Worm (Caenorhabditis elegans) whole organism, mixed stage, embryonic: ENCODE measurements around the gene pbs-1.

Experiments used
- M03D4.4 ChIP-seq: sonication (generic microtip); optimal IDR thresholded peaks from 2 replicates; lab custom pipeline; 2017; ENCODE audit warnings: mild to moderate bottlenecking, missing genetic modification characterization, missing compliant biosample characterization
- bed-3 ChIP-seq: fragments of 200-800 bp; sonication (Bioruptor generic); optimal IDR thresholded peaks from 3 replicates; lab custom pipeline; 2018; ENCODE audit warnings: mild to moderate bottlenecking, missing genetic modification characterization, moderate library complexity, missing compliant biosample characterization
- blmp-1 ChIP-seq: fragments of 150-350 bp; optimal IDR thresholded peaks from 2 replicates; lab custom pipeline; 2014; ENCODE audit warnings: missing biosample characterization, missing genetic modification characterization
- ceh-39 ChIP-seq: fragments of 150-350 bp; optimal IDR thresholded peaks from 2 replicates; lab custom pipeline; 2014; ENCODE audit warnings: missing biosample characterization, missing genetic modification characterization
- ceh-43 ChIP-seq: fragments of 200-800 bp; sonication (Bioruptor generic); optimal IDR thresholded peaks from 2 replicates; lab custom pipeline; 2018; ENCODE audit warnings: mild to moderate bottlenecking, missing genetic modification characterization, moderate library complexity, missing compliant biosample characterization
- ceh-83 ChIP-seq: fragments of 200-800 bp; sonication (Bioruptor generic); optimal IDR thresholded peaks from 2 replicates; lab custom pipeline; 2018; ENCODE audit warnings: mild to moderate bottlenecking, missing genetic modification characterization, missing compliant biosample characterization
- ces-1 ChIP-seq: fragments of 150-350 bp; optimal IDR thresholded peaks from 2 replicates; lab custom pipeline; 2014; ENCODE audit warnings: missing biosample characterization, missing genetic modification reagents, missing genetic modification characterization
- cnd-1 ChIP-seq: fragments of 200-800 bp; sonication (Bioruptor generic); optimal IDR thresholded peaks from 2 replicates; lab custom pipeline; 2018; ENCODE audit warnings: mild to moderate bottlenecking, missing genetic modification characterization, missing compliant biosample characterization
- drap-1 ChIP-seq: fragments of 200-800 bp; sonication (Bioruptor generic); optimal IDR thresholded peaks from 3 replicates; lab custom pipeline; 2018; ENCODE audit warnings: mild to moderate bottlenecking, missing genetic modification characterization, missing compliant biosample characterization
- elt-1 ChIP-seq: sonication (generic microtip); optimal IDR thresholded peaks from 2 replicates; lab custom pipeline; 2017; ENCODE audit warnings: missing genetic modification characterization, mild to moderate bottlenecking, missing compliant biosample characterization, antibody characterized with exemption, moderate library complexity, borderline replicate concordance; ENCODE audit not compliant: insufficient read depth
- flh-1 ChIP-seq: fragments of 200-800 bp; sonication (Bioruptor generic); optimal IDR thresholded peaks from 2 replicates; lab custom pipeline; 2018; ENCODE audit warnings: mild to moderate bottlenecking, missing genetic modification characterization, moderate library complexity, missing compliant biosample characterization
- ham-2 ChIP-seq: fragments of 200-800 bp; sonication (Bioruptor generic); optimal IDR thresholded peaks from 2 replicates; lab custom pipeline; 2018; ENCODE audit warnings: mild to moderate bottlenecking, missing genetic modification characterization, missing compliant biosample characterization
- hlh-1 ChIP-seq: fragments of 150-350 bp; optimal IDR thresholded peaks from 2 replicates; lab custom pipeline; 2014; ENCODE audit warnings: missing biosample characterization, missing genetic modification reagents, missing genetic modification characterization
- lin-13 ChIP-seq: fragments of 150-350 bp; optimal IDR thresholded peaks from 2 replicates; lab custom pipeline; 2014; ENCODE audit warnings: missing biosample characterization, missing genetic modification characterization
- lin-32 ChIP-seq: fragments of 200-800 bp; sonication (Bioruptor generic); optimal IDR thresholded peaks from 2 replicates; lab custom pipeline; 2018; ENCODE audit warnings: mild to moderate bottlenecking, missing genetic modification characterization, missing compliant biosample characterization
- lsy-2 ChIP-seq: fragments of 150-350 bp; optimal IDR thresholded peaks from 2 replicates; lab custom pipeline; 2014; ENCODE audit warnings: missing biosample characterization, missing genetic modification characterization
- mab-5 ChIP-seq: fragments of 150-350 bp; optimal IDR thresholded peaks from 2 replicates; lab custom pipeline; 2014; ENCODE audit warnings: missing biosample characterization, missing genetic modification characterization
- mep-1 ChIP-seq: fragments of 150-350 bp; optimal IDR thresholded peaks from 2 replicates; lab custom pipeline; 2017; ENCODE audit warnings: missing biosample characterization, missing genetic modification reagents, missing genetic modification characterization, inconsistent platforms
- mls-2 ChIP-seq: sonication (generic microtip); optimal IDR thresholded peaks from 2 replicates; lab custom pipeline; 2016; ENCODE audit warnings: mild to moderate bottlenecking, missing genetic modification characterization, moderate library complexity, missing compliant biosample characterization
- nhr-12 ChIP-seq: fragments of 150-350 bp; optimal IDR thresholded peaks from 2 replicates; lab custom pipeline; 2014; ENCODE audit warnings: missing biosample characterization, missing genetic modification characterization
- nhr-2 ChIP-seq: fragments of 150-350 bp; optimal IDR thresholded peaks from 2 replicates; lab custom pipeline; 2014; ENCODE audit warnings: missing biosample characterization, missing genetic modification characterization
- nhr-28 ChIP-seq: fragments of 150-350 bp; optimal IDR thresholded peaks from 2 replicates; lab custom pipeline; 2014; ENCODE audit warnings: missing biosample characterization, missing genetic modification characterization
- nhr-76 ChIP-seq: sonication (generic microtip); optimal IDR thresholded peaks from 2 replicates; lab custom pipeline; 2017; ENCODE audit warnings: missing biosample characterization, missing genetic modification characterization
- pha-4 ChIP-seq: fragments of 150-350 bp; optimal IDR thresholded peaks from 2 replicates; lab custom pipeline; 2018; ENCODE audit warnings: missing biosample characterization, missing genetic modification reagents, missing genetic modification characterization
- sem-2 ChIP-seq: fragments of 200-800 bp; sonication (Bioruptor generic); optimal IDR thresholded peaks from 2 replicates; lab custom pipeline; 2018; ENCODE audit warnings: mild to moderate bottlenecking, missing genetic modification characterization, missing compliant biosample characterization
- snpc-4 ChIP-seq: fragments of 150-350 bp; optimal IDR thresholded peaks from 2 replicates; lab custom pipeline; 2014; ENCODE audit warnings: missing biosample characterization, missing genetic modification characterization
- sptf-1 ChIP-seq: sonication (generic microtip); optimal IDR thresholded peaks from 2 replicates; lab custom pipeline; 2017; ENCODE audit warnings: mild to moderate bottlenecking, missing genetic modification characterization, moderate library complexity, missing compliant biosample characterization
- tbx-8 ChIP-seq: fragments of 200-800 bp; sonication (Bioruptor generic); optimal IDR thresholded peaks from 2 replicates; lab custom pipeline; 2018; ENCODE audit warnings: mild to moderate bottlenecking, missing genetic modification characterization, moderate library complexity, missing compliant biosample characterization
- unc-120 ChIP-seq: sonication (generic microtip); optimal IDR thresholded peaks from 2 replicates; lab custom pipeline; 2017; ENCODE audit warnings: missing genetic modification characterization, missing compliant biosample characterization; ENCODE audit not compliant: poor library complexity, severe bottlenecking
- unc-39 ChIP-seq: fragments of 150-350 bp; optimal IDR thresholded peaks from 2 replicates; lab custom pipeline; 2014; ENCODE audit warnings: missing biosample characterization, missing genetic modification characterization
- unc-62 ChIP-seq: fragments of 150-350 bp; optimal IDR thresholded peaks from 2 replicates; lab custom pipeline; 2014; ENCODE audit warnings: missing biosample characterization, missing genetic modification reagents, missing genetic modification characterization
- zip-8 ChIP-seq: fragments of 150-350 bp; optimal IDR thresholded peaks from 2 replicates; lab custom pipeline; 2014; ENCODE audit warnings: missing biosample characterization, missing genetic modification characterization
- ztf-11 ChIP-seq: fragments of 150-350 bp; optimal IDR thresholded peaks from 2 replicates; lab custom pipeline; 2014; ENCODE audit warnings: missing biosample characterization, missing genetic modification characterization

The pbs-1 gene

ce11 chrIV:1672398-1672797 lies 37.1 kb downstream of the pbs-1 start, which contains the start of gene Y41D4B.1:
TSS of gene Y41D4B.1 (plus strand) at chrIV:1672698.
- no peak for TF ChIP-seq nhr-28
- no peak for TF ChIP-seq bed-3 (GFP tag; lab: Kevin White, UChicago)
- TF ChIP-seq mab-5: no peak
- no peak for TF ChIP-seq hlh-1 (tag; lab: Kevin White, UChicago)
- TF ChIP-seq nhr-2 (tag; lab: Kevin White, UChicago): no peak
- no peak for TF ChIP-seq unc-62
- no peak for TF ChIP-seq ceh-43 (GFP tag; lab: Kevin White, UChicago)
- no peak for TF ChIP-seq pha-4 (tag; lab: Kevin White, UChicago)
- TF ChIP-seq sptf-1 (tag; lab: Kevin White, UChicago): no peak
- TF ChIP-seq ces-1 (GFP tag; lab: Kevin White, UChicago): no peak
- no peak for TF ChIP-seq snpc-4 (tag; lab: Kevin White, UChicago)
- TF ChIP-seq nhr-76: no peak
- no peak for TF ChIP-seq M03D4.4

- TF ChIP-seq lsy-2: no peak
- no peak for TF ChIP-seq sem-2 (GFP tag; lab: Kevin White, UChicago)
- TF ChIP-seq tbx-8 (GFP tag; lab: Kevin White, UChicago): no peak
- TF ChIP-seq mab-5: no peak
- no peak for TF ChIP-seq ceh-39 (tag; lab: Kevin White, UChicago)
- TF ChIP-seq unc-39: no peak
- TF ChIP-seq mep-1: no peak
- TF ChIP-seq drap-1 (GFP tag; lab: Kevin White, UChicago): no peak
- no peak for TF ChIP-seq elt-1 (tag; lab: Kevin White, UChicago)
- no peak for TF ChIP-seq blmp-1
- TF ChIP-seq M03D4.4: no peak
- TF ChIP-seq ham-2: no peak
- TF ChIP-seq zip-8: no peak
- no peak for TF ChIP-seq lin-32 (GFP tag; lab: Kevin White, UChicago)
- TF ChIP-seq ceh-43 (GFP tag; lab: Kevin White, UChicago): no peak
- no peak for TF ChIP-seq lin-13 (tag; lab: Kevin White, UChicago)
- no peak for TF ChIP-seq nhr-28
- no peak for TF ChIP-seq ces-1 (GFP tag; lab: Kevin White, UChicago)
- TF ChIP-seq ceh-83: no peak
Observed at ce11 chrIV:1662872-1663271, 46.7 kb downstream of the pbs-1 start.

ce11 chrIV:1660735-1661134 lies 48.8 kb downstream of the pbs-1 start:
- no peak for TF ChIP-seq nhr-76
- TF ChIP-seq ztf-11: no peak

- TF ChIP-seq ceh-83 (no peak), sem-2 (GFP tag; lab: Kevin White, UChicago) (no peak), cnd-1 (no peak), nhr-12 (tag; lab: Kevin White, UChicago) (no peak), ceh-43 (GFP tag; lab: Kevin White, UChicago) (no peak), sptf-1 (tag; lab: Kevin White, UChicago) (no peak), mls-2 (tag; lab: Kevin White, UChicago) (no peak), ceh-39 (tag; lab: Kevin White, UChicago) (no peak), nhr-2 (tag; lab: Kevin White, UChicago) (no peak), mep-1 (no peak), bed-3 (GFP tag; lab: Kevin White, UChicago) (no peak), unc-120 (no peak), snpc-4 (tag; lab: Kevin White, UChicago) (no peak), nhr-76 (no peak), lin-13 (tag; lab: Kevin White, UChicago) (no peak), ces-1 (GFP tag; lab: Kevin White, UChicago) (no peak), pha-4 (tag; lab: Kevin White, UChicago) (no peak), flh-1 (GFP tag; lab: Kevin White, UChicago) (no peak), drap-1 (GFP tag; lab: Kevin White, UChicago) (no peak), mab-5 (no peak)
- TF ChIP-seq, all 35 proteins: peak for 0
Observed at ce11 chrIV:1659978-1660377, 49.6 kb downstream of the pbs-1 start, which contains the start of gene Y41D4B.4. TSS of gene Y41D4B.4 (plus strand) at chrIV:1660110.
